Fruit fly (Drosophila melanogaster): ENCODE data around the gene CG45075.

- TF ChIP-seq CG30403 (GFP tag; optimal IDR thresholded peaks at IDR 0.05) (no peak), Bgb (GFP tag; IDR thresholded peaks at IDR 0.05; ENCODE audit: partially characterized antibody) (no peak; the same call in 1 of the 2 replicates), CG18599 (GFP tag; optimal IDR thresholded peaks at IDR 0.05) (peak; percentile 28), Xbp1 (GFP tag; optimal IDR thresholded peaks at IDR 0.05) (no peak), insv (GFP tag; optimal IDR thresholded peaks at IDR 0.05) (no peak), pan (optimal IDR thresholded peaks at IDR 0.05) (no peak), pan (GFP tag; optimal IDR thresholded peaks at IDR 0.05 in 1 of 2, IDR thresholded peaks at IDR 0.05 in 1 of 2) (no peak), CG6272 (GFP tag; IDR thresholded peaks at IDR 0.05) (no peak), Oli (tag; optimal IDR thresholded peaks at IDR 0.05) (no peak), nmo (GFP tag; optimal IDR thresholded peaks at IDR 0.05) (no peak)
Measured at dm6 chr2L:6075345-6075744, 15.9 kb upstream of the CG45075 start.

Data from whole organism, embryonic.